Worm (Caenorhabditis elegans): ENCODE measurements around the gene nrx-1.

The nrx-1 gene

ce11 chrV:10858340-10858739, 33.5 kb downstream of the nrx-1 start (continued):
- peak; percentile 67 for TF ChIP-seq lin-40 (tag; optimal IDR thresholded peaks at IDR 0.05)
- no peak for TF ChIP-seq die-1 (tag; optimal IDR thresholded peaks at IDR 0.05)
- TF ChIP-seq dpl-1 (GFP tag; optimal IDR thresholded peaks at IDR 0.05): no peak
- TF ChIP-seq ceh-79 (tag; optimal IDR thresholded peaks at IDR 0.05): no peak
- TF ChIP-seq snpc-1.1 (tag; optimal IDR thresholded peaks at IDR 0.05; ENCODE audit: insufficient read depth): no peak
- no peak for TF ChIP-seq akir-1 (GFP tag; optimal IDR thresholded peaks at IDR 0.05)
- 0 out of 2 replicates have a peak, but pooled peaks have one; percentile 52 for TF ChIP-seq B0336.3 (GFP tag; IDR thresholded peaks at IDR 0.05)
- no peak for TF ChIP-seq snpc-4 (GFP tag; optimal IDR thresholded peaks at IDR 0.05)
- TF ChIP-seq snpc-4 (tag; optimal IDR thresholded peaks at IDR 0.05): peak in 3 of 4 experiments; percentile 4 to 31 (median 8)
- TF ChIP-seq unc-130 (GFP tag; optimal IDR thresholded peaks at IDR 0.05): no peak
- TF ChIP-seq T07F8.4 (tag; optimal IDR thresholded peaks at IDR 0.05): no peak
- TF ChIP-seq bed-1 (GFP tag; IDR thresholded peaks at IDR 0.05): no peak
- no peak for TF ChIP-seq Y53G8AR.9 (GFP tag; conservative IDR thresholded peaks at IDR 0.05)
- 0 out of 2 replicates have a peak, but pooled peaks have one; percentile 30 for TF ChIP-seq mcd-1 (GFP tag; IDR thresholded peaks at IDR 0.05)
- no peak for TF ChIP-seq F57A8.1 (GFP tag; optimal IDR thresholded peaks at IDR 0.05)
- no peak for TF ChIP-seq B0035.1 (tag; optimal IDR thresholded peaks at IDR 0.05)
- 0 out of 2 replicates have a peak, but pooled peaks have one; percentile 49 for TF ChIP-seq lin-26 (GFP tag; IDR thresholded peaks at IDR 0.05)
- peak; percentile 72; the same call in 1 of the 2 replicates for TF ChIP-seq K11D2.4 (GFP tag; IDR thresholded peaks at IDR 0.05)
- peak; percentile 91 for TF ChIP-seq somi-1 (GFP tag; optimal IDR thresholded peaks at IDR 0.05)
- no peak for TF ChIP-seq Y53F4B.3 (GFP tag; IDR thresholded peaks at IDR 0.05)
- no peak for TF ChIP-seq ztf-6 (GFP tag; IDR thresholded peaks at IDR 0.05)
- TF ChIP-seq lag-1 (GFP tag; IDR thresholded peaks at IDR 0.05): no peak
- TF ChIP-seq ztf-28 (GFP tag; IDR thresholded peaks at IDR 0.05): no peak
- TF ChIP-seq hmg-20 (GFP tag; IDR thresholded peaks at IDR 0.05): no peak
- TF ChIP-seq Y67H2A.10 (GFP tag; conservative IDR thresholded peaks at IDR 0.05): no peak
- peak; percentile 52 for TF ChIP-seq lin-54 (GFP tag; optimal IDR thresholded peaks at IDR 0.05)
- no peak for TF ChIP-seq snpc-3.4 (tag; optimal IDR thresholded peaks at IDR 0.05)
- no peak for TF ChIP-seq egl-18 (GFP tag; IDR thresholded peaks at IDR 0.05)
- no peak for TF ChIP-seq Y79H2A.3 (GFP tag; conservative IDR thresholded peaks at IDR 0.05)
- no peak for TF ChIP-seq F49E8.2 (tag; optimal IDR thresholded peaks at IDR 0.05; ENCODE audit: insufficient read depth)
- no peak for TF ChIP-seq F22D6.2 (tag; optimal IDR thresholded peaks at IDR 0.05)
- no peak for TF ChIP-seq nhr-120 (GFP tag; IDR thresholded peaks at IDR 0.05)
- no peak for TF ChIP-seq nfya-1 (tag; optimal IDR thresholded peaks at IDR 0.05; ENCODE audit: borderline replicate concordance, insufficient read depth)
- TF ChIP-seq aptf-2 (GFP tag; conservative IDR thresholded peaks at IDR 0.05): no peak
- no peak for TF ChIP-seq hsf-1 (GFP tag; IDR thresholded peaks at IDR 0.05)
- TF ChIP-seq nhr-27 (tag; optimal IDR thresholded peaks at IDR 0.05): no peak
- no peak for TF ChIP-seq ceh-91 (GFP tag; IDR thresholded peaks at IDR 0.05)
- TF ChIP-seq repo-1 (tag; optimal IDR thresholded peaks at IDR 0.05): no peak
- TF ChIP-seq fkh-3 (tag; optimal IDR thresholded peaks at IDR 0.05): no peak
- TF ChIP-seq hlh-26 (GFP tag; conservative IDR thresholded peaks at IDR 0.05): no peak
- TF ChIP-seq hlh-12 (tag; optimal IDR thresholded peaks at IDR 0.05): no peak
- no peak for TF ChIP-seq F57C9.4 (tag; optimal IDR thresholded peaks at IDR 0.05)
- no peak for TF ChIP-seq sea-2 (GFP tag; IDR thresholded peaks at IDR 0.05)
- TF ChIP-seq xnd-1 (tag; optimal IDR thresholded peaks at IDR 0.05): no peak
- TF ChIP-seq lsy-27 (tag; optimal IDR thresholded peaks at IDR 0.05; ENCODE audit: borderline replicate concordance, insufficient read depth): no peak
- TF ChIP-seq ZK185.1 (tag; optimal IDR thresholded peaks at IDR 0.05; ENCODE audit: poor library complexity, severe bottlenecking): no peak
- no peak for TF ChIP-seq ceh-40 (GFP tag; IDR thresholded peaks at IDR 0.05)
- peak; percentile 57; the same call in 1 of the 2 replicates for TF ChIP-seq nfyb-1 (GFP tag; IDR thresholded peaks at IDR 0.05)
